Fruit fly (Drosophila melanogaster) whole organism, embryonic: ENCODE results near the gene CG6083.
A peak's percentile ranks its signal among the peaks of the same experiment; 100 is the strongest.

Experiments
- BEAF-32 ChIP-seq: fragments of 200-800 bp; sonication (Bioruptor generic); optimal IDR thresholded peaks from 3 replicates; lab custom pipeline; 2017; ENCODE audit warnings: missing biosample characterization, missing genetic modification characterization, mild to moderate bottlenecking, moderate library complexity, missing genetic modification reagents
- Bdp1 ChIP-seq: fragments of 200-800 bp; sonication (Bioruptor generic); optimal IDR thresholded peaks from 3 replicates; lab custom pipeline; 2016; ENCODE audit warnings: missing biosample characterization, missing genetic modification characterization
- Blimp-1 ChIP-seq: fragments of 200-800 bp; sonication (Bioruptor generic); optimal IDR thresholded peaks from 3 replicates; lab custom pipeline; 2018; ENCODE audit warnings: missing biosample characterization, missing genetic modification characterization, mild to moderate bottlenecking, moderate library complexity, missing genetic modification reagents
- Bteb2 ChIP-seq: fragments of 200-800 bp; sonication (Bioruptor generic); optimal IDR thresholded peaks from 2 replicates; lab custom pipeline; 2016; ENCODE audit warnings: missing biosample characterization, missing genetic modification characterization
- CG1024 ChIP-seq: fragments of 200-800 bp; sonication (Bioruptor generic); IDR thresholded peaks from 2 replicates; pipeline ENCODE4 v1.3.6; 2022; ENCODE audit warnings: missing biosample characterization, missing genetic modification characterization
- CG12236 ChIP-seq: fragments of 200-800 bp; sonication (Bioruptor generic); optimal IDR thresholded peaks from 2 replicates; lab custom pipeline; 2016; ENCODE audit warnings: missing biosample characterization, missing genetic modification characterization
- CG1233 ChIP-seq: fragments of 200-800 bp; sonication (Bioruptor generic); optimal IDR thresholded peaks from 4 replicates; lab custom pipeline; 2018; ENCODE audit warnings: missing biosample characterization, mild to moderate bottlenecking, missing genetic modification characterization
- CG12391 ChIP-seq: fragments of 200-800 bp; sonication (Bioruptor generic); optimal IDR thresholded peaks from 3 replicates; lab custom pipeline; 2018; ENCODE audit warnings: missing biosample characterization, mild to moderate bottlenecking, missing genetic modification characterization, moderate library complexity
- CG12659 ChIP-seq: fragments of 200-800 bp; sonication (Bioruptor generic); optimal IDR thresholded peaks from 3 replicates; lab custom pipeline; 2017; ENCODE audit warnings: mild to moderate bottlenecking, missing biosample characterization, missing genetic modification reagents, missing genetic modification characterization
- CG12744 ChIP-seq: fragments of 200-800 bp; sonication (Bioruptor generic); optimal IDR thresholded peaks from 2 replicates; lab custom pipeline; 2016; ENCODE audit warnings: missing biosample characterization, missing genetic modification characterization
- CG14014 ChIP-seq: fragments of 200-800 bp; sonication (Bioruptor generic); IDR thresholded peaks from 2 replicates; pipeline ENCODE4 v1.3.6; 2022; ENCODE audit warnings: missing biosample characterization, missing genetic modification characterization
- CG15514 ChIP-seq: fragments of 200-800 bp; sonication (Bioruptor generic); optimal IDR thresholded peaks from 3 replicates; lab custom pipeline; 2017; ENCODE audit warnings: missing biosample characterization, missing genetic modification characterization, mild to moderate bottlenecking, moderate library complexity, missing genetic modification reagents
- CG1602 ChIP-seq: fragments of 200-800 bp; sonication (Bioruptor generic); optimal IDR thresholded peaks from 3 replicates; lab custom pipeline; 2016; ENCODE audit warnings: missing biosample characterization, missing genetic modification characterization
- CG1603 ChIP-seq: fragments of 200-800 bp; sonication (Bioruptor generic); optimal IDR thresholded peaks from 2 replicates; lab custom pipeline; 2019; ENCODE audit warnings: missing biosample characterization, mild to moderate bottlenecking, missing genetic modification characterization, moderate library complexity
- CG1792 ChIP-seq: fragments of 200-800 bp; sonication (Bioruptor generic); optimal IDR thresholded peaks from 2 replicates; lab custom pipeline; 2016; ENCODE audit warnings: missing biosample characterization, missing genetic modification characterization
- CG34376 ChIP-seq: fragments of 200-800 bp; sonication (Bioruptor generic); optimal IDR thresholded peaks from 2 replicates; lab custom pipeline; 2018; ENCODE audit warnings: missing biosample characterization, mild to moderate bottlenecking, missing genetic modification characterization
- CG4820 ChIP-seq: fragments of 200-800 bp; sonication (Bioruptor generic); optimal IDR thresholded peaks from 3 replicates; lab custom pipeline; 2016; ENCODE audit warnings: missing biosample characterization, missing genetic modification characterization
- CG5953 ChIP-seq: fragments of 200-800 bp; sonication (Bioruptor generic); IDR thresholded peaks from 2 replicates; pipeline ENCODE4 v1.3.6; 2022; ENCODE audit warnings: missing biosample characterization, missing genetic modification characterization
- CG6765 ChIP-seq: fragments of 200-800 bp; sonication (Bioruptor generic); optimal IDR thresholded peaks from 3 replicates; lab custom pipeline; 2017; ENCODE audit warnings: missing biosample characterization, mild to moderate bottlenecking, missing genetic modification characterization
- CG6813 ChIP-seq: fragments of 200-800 bp; sonication (Bioruptor generic); optimal IDR thresholded peaks from 2 replicates; lab custom pipeline; 2017; ENCODE audit warnings: missing biosample characterization, missing genetic modification characterization, mild to moderate bottlenecking, moderate library complexity, missing genetic modification reagents
- CG7839 ChIP-seq: fragments of 200-800 bp; sonication (Bioruptor generic); optimal IDR thresholded peaks from 3 replicates; lab custom pipeline; 2018; ENCODE audit warnings: missing biosample characterization, mild to moderate bottlenecking, missing genetic modification characterization, moderate library complexity
- CG7963 ChIP-seq: fragments of 200-800 bp; sonication (Bioruptor generic); IDR thresholded peaks from 3 replicates; pipeline ENCODE4 v1.3.6; 2022; ENCODE audit warnings: missing biosample characterization, missing genetic modification characterization; ENCODE audit not compliant: partially characterized antibody
- CG8290 ChIP-seq, 3 experiments: fragments of 200-800 bp; sonication (Bioruptor generic); optimal IDR thresholded peaks; 2 replicates each; lab custom pipeline; 2016 to 2019; ENCODE audit warnings: missing biosample characterization in 3 of 3, missing genetic modification characterization in 3 of 3, mild to moderate bottlenecking in 2 of 3, moderate library complexity in 1 of 3
- CG8478 ChIP-seq: fragments of >200 bp; optimal IDR thresholded peaks from 2 replicates; lab custom pipeline; 2018
- Dll ChIP-seq: fragments of 200-800 bp; sonication (Bioruptor generic); IDR thresholded peaks from 4 replicates; pipeline ENCODE4 v1.3.6; 2022; ENCODE audit warnings: missing biosample characterization, missing genetic modification characterization; ENCODE audit not compliant: partially characterized antibody
- Elba2 ChIP-seq: fragments of 200-800 bp; sonication (Bioruptor generic); optimal IDR thresholded peaks from 3 replicates; lab custom pipeline; 2016; ENCODE audit warnings: missing biosample characterization, missing genetic modification characterization
- Fer1 ChIP-seq: fragments of 200-800 bp; sonication (Bioruptor generic); optimal IDR thresholded peaks from 2 replicates; lab custom pipeline; 2017; ENCODE audit warnings: missing biosample characterization, mild to moderate bottlenecking, missing genetic modification characterization
- Gug ChIP-seq: fragments of 200-800 bp; sonication (Bioruptor generic); IDR thresholded peaks from 4 replicates; pipeline ENCODE4 v1.3.6; 2022; ENCODE audit warnings: missing biosample characterization, missing genetic modification characterization
- HLH3B ChIP-seq: fragments of 200-800 bp; sonication (Bioruptor generic); IDR thresholded peaks from 2 replicates; pipeline ENCODE4 v1.3.6; 2022; ENCODE audit warnings: missing biosample characterization, missing genetic modification characterization
- Hey ChIP-seq: fragments of 200-800 bp; sonication (Bioruptor generic); optimal IDR thresholded peaks from 3 replicates; lab custom pipeline; 2018; ENCODE audit warnings: missing biosample characterization, mild to moderate bottlenecking, missing genetic modification characterization
- HmgZ ChIP-seq: fragments of 200-800 bp; sonication (Bioruptor generic); optimal IDR thresholded peaks from 2 replicates; lab custom pipeline; 2018; ENCODE audit warnings: missing biosample characterization, mild to moderate bottlenecking, missing genetic modification characterization
- Hr51 ChIP-seq, 2 experiments: fragments of 200-800 bp; sonication (Bioruptor generic); optimal IDR thresholded peaks; 2 replicates in 1 of 2; 3 replicates in 1 of 2; lab custom pipeline; 2016 to 2018; ENCODE audit warnings: missing biosample characterization in 2 of 2, missing genetic modification characterization in 2 of 2, mild to moderate bottlenecking in 1 of 2, moderate library complexity in 1 of 2
- Sry-δ ChIP-seq: fragments of 200-800 bp; sonication (Bioruptor generic); optimal IDR thresholded peaks from 2 replicates; lab custom pipeline; 2016; ENCODE audit warnings: missing biosample characterization, missing genetic modification characterization
- ara ChIP-seq: fragments of 200-800 bp; sonication (Bioruptor generic); IDR thresholded peaks from 2 replicates; pipeline ENCODE4 v1.3.6; 2022; ENCODE audit warnings: missing biosample characterization, missing genetic modification characterization
- bab2 ChIP-seq: fragments of 200-800 bp; sonication (Bioruptor generic); optimal IDR thresholded peaks from 2 replicates; lab custom pipeline; 2016; ENCODE audit warnings: missing biosample characterization, missing genetic modification characterization
- bcd ChIP-seq: fragments of 200-800 bp; sonication (Bioruptor generic); optimal IDR thresholded peaks from 2 replicates; lab custom pipeline; 2017; ENCODE audit warnings: missing biosample characterization, mild to moderate bottlenecking, missing genetic modification characterization
- danr ChIP-seq: fragments of 200-800 bp; sonication (Bioruptor generic); IDR thresholded peaks from 2 replicates; pipeline ENCODE4 v1.3.6; 2022; ENCODE audit warnings: missing biosample characterization, missing genetic modification characterization
- dmrt11E ChIP-seq: fragments of 200-800 bp; sonication (Bioruptor generic); optimal IDR thresholded peaks from 3 replicates; lab custom pipeline; 2018; ENCODE audit warnings: missing biosample characterization, mild to moderate bottlenecking, missing genetic modification characterization, moderate library complexity
- dysf ChIP-seq: fragments of 200-800 bp; sonication (Bioruptor generic); IDR thresholded peaks from 3 replicates; pipeline ENCODE4 v1.3.6; 2022; ENCODE audit warnings: missing biosample characterization, missing genetic modification characterization
- ems ChIP-seq: fragments of 200-800 bp; sonication (Bioruptor generic); optimal IDR thresholded peaks from 3 replicates; lab custom pipeline; 2016; ENCODE audit warnings: missing biosample characterization, missing genetic modification characterization
- exex ChIP-seq: fragments of 200-800 bp; sonication (Bioruptor generic); optimal IDR thresholded peaks from 4 replicates; lab custom pipeline; 2018; ENCODE audit warnings: missing biosample characterization, mild to moderate bottlenecking, missing genetic modification characterization, moderate library complexity
- eyg ChIP-seq: fragments of 200-800 bp; sonication (Bioruptor generic); optimal IDR thresholded peaks from 3 replicates; lab custom pipeline; 2016; ENCODE audit warnings: missing biosample characterization, missing genetic modification characterization
- gsb ChIP-seq: fragments of 200-800 bp; sonication (Bioruptor generic); IDR thresholded peaks from 2 replicates; pipeline ENCODE4 v1.3.6; 2022; ENCODE audit warnings: missing biosample characterization, missing genetic modification characterization
- nau ChIP-seq: fragments of 200-800 bp; sonication (Bioruptor generic); optimal IDR thresholded peaks from 3 replicates; lab custom pipeline; 2017; ENCODE audit warnings: missing biosample characterization, mild to moderate bottlenecking, missing genetic modification characterization, missing genetic modification reagents
- org-1 ChIP-seq: fragments of 200-800 bp; sonication (Bioruptor generic); optimal IDR thresholded peaks from 2 replicates; lab custom pipeline; 2017; ENCODE audit warnings: missing biosample characterization, missing genetic modification characterization
- sc ChIP-seq, 3 experiments: fragments of >200 bp in 2 of 3; fragments of 200-800 bp in 1 of 3; sonication (Bioruptor generic) in 1 of 3; optimal IDR thresholded peaks; 2 replicates in 2 of 3; 3 replicates in 1 of 3; lab custom pipeline; 2017; ENCODE audit warnings: mild to moderate bottlenecking in 1 of 3, missing biosample characterization in 1 of 3, missing genetic modification characterization in 1 of 3, missing genetic modification reagents in 1 of 3
- slbo ChIP-seq: fragments of 200-800 bp; sonication (Bioruptor generic); IDR thresholded peaks from 2 replicates; pipeline ENCODE4 v1.3.6; 2022; ENCODE audit warnings: missing biosample characterization, missing genetic modification characterization
- slou ChIP-seq: fragments of 200-800 bp; sonication (Bioruptor generic); optimal IDR thresholded peaks from 3 replicates; lab custom pipeline; 2016; ENCODE audit warnings: missing biosample characterization, missing genetic modification characterization

CG6083 gene

DNA sequence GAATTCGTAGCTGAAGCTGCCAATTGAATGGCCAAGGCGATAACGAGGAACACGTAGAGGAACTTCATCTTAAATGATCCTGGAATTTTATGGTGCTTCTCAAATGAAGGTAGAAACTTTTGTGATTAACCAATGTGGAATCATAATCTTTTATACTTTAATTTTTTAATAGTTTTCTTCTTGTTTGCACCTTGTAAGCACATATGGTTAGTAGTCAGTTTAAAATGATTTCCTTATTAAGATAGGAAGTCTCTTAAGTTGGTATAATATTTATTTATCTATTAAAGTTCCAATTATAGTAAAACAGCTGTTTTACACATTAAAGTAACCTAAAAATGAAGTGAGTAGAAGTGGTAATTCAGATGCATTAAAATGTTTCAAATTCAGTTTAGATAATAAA lies 45.0 kb downstream of the CG6083 start, which contains the start of gene CG43391:
CG43391 (minus strand) TSS at position 101 of the 400 bp plus-strand sequence.
- no peak for TF ChIP-seq dysf (GFP tag; lab: Robert Waterston, UW)
- no peak for TF ChIP-seq CG1602 (GFP tag; lab: Kevin White, UChicago)
- no peak for TF ChIP-seq CG8478 (lab: Kevin White, UChicago)
- no peak for TF ChIP-seq Elba2
- no peak for TF ChIP-seq CG7839 (tag; lab: Kevin White, UChicago)

dm6 chr3L:11579919-11580318 lies 46.0 kb downstream of the CG6083 start, which contains the start of gene CG43390:
Gene CG43390 (minus strand): TSS chr3L:11579950.
- TF ChIP-seq bab2 (GFP tag; lab: Kevin White, UChicago) (peak; percentile 35), Bteb2 (GFP tag; lab: Kevin White, UChicago) (peak; percentile 7), exex (tag; lab: Kevin White, UChicago) (peak; percentile 40), eyg (GFP tag; lab: Kevin White, UChicago) (peak; percentile 12), Dll (no peak), CG6765 (GFP tag; lab: Kevin White, UChicago) (peak; percentile 70), CG8290 (GFP tag; optimal IDR thresholded peaks at IDR 0.05; lab: Kevin White, UChicago) (no peak), CG8290 (tag; optimal IDR thresholded peaks at IDR 0.05; lab: Kevin White, UChicago) (peak in 1 of 2 experiments; percentile 96), HmgZ (peak; percentile 68), nau (GFP tag; lab: Kevin White, UChicago) (no peak), Elba2 (no peak), ara (GFP tag; lab: Robert Waterston, UW) (no peak), slbo (GFP tag; lab: Robert Waterston, UW) (no peak), CG5953 (no peak), CG7963 (GFP tag; lab: Robert Waterston, UW) (no peak), Sry-δ (GFP tag; lab: Kevin White, UChicago) (no peak), CG4820 (no peak), BEAF-32 (GFP tag; lab: Kevin White, UChicago) (no peak), bcd (peak; percentile 29), dmrt11E (no peak), ems (no peak), CG15514 (GFP tag; lab: Kevin White, UChicago) (peak; percentile 38), slou (peak; percentile 4), gsb (peak; percentile 66), Fer1 (peak; percentile 77), CG12236 (GFP tag; lab: Kevin White, UChicago) (no peak), CG1603 (peak; percentile 41), sc (optimal IDR thresholded peaks at IDR 0.05; lab: Kevin White, UChicago) (no peak), sc (GFP tag; optimal IDR thresholded peaks at IDR 0.05; lab: Kevin White, UChicago) (no peak), org-1 (GFP tag; lab: Kevin White, UChicago) (no peak), Hr51 (GFP tag; optimal IDR thresholded peaks at IDR 0.05; lab: Kevin White, UChicago) (no peak), CG12391 (tag; lab: Kevin White, UChicago) (peak; percentile 5), HLH3B (no peak), CG34376 (GFP tag; lab: Kevin White, UChicago) (no peak), CG14014 (GFP tag; lab: Robert Waterston, UW) (peak; percentile 63; the same call in 1 of the 2 replicates), CG12659 (peak; percentile 45), CG6813 (GFP tag; lab: Kevin White, UChicago) (peak; percentile 6), Gug (no peak), Bdp1 (GFP tag; lab: Kevin White, UChicago) (no peak), CG1024 (GFP tag; lab: Robert Waterston, UW) (no peak), danr (GFP tag; lab: Robert Waterston, UW) (peak; percentile 9; the same call in 1 of the 2 replicates), Hey (peak; percentile 45), CG1233 (GFP tag; lab: Kevin White, UChicago) (peak; percentile 52), Blimp-1 (no peak), CG12744 (GFP tag; lab: Kevin White, UChicago) (peak; percentile 7), CG1792 (GFP tag; lab: Kevin White, UChicago) (peak; percentile 11)
